Fruit fly (Drosophila melanogaster) whole organism, embryonic: ENCODE results near the gene Idh3b.

ENCODE experiments used
- CG31388 ChIP-seq: fragments of 200-800 bp; sonication (Bioruptor generic); optimal IDR thresholded peaks from 2 replicates; lab custom pipeline; 2016; ENCODE audit warnings: missing biosample characterization, missing genetic modification characterization
- HLH54F ChIP-seq: fragments of 200-800 bp; sonication (Bioruptor generic); optimal IDR thresholded peaks from 3 replicates; lab custom pipeline; 2016; ENCODE audit warnings: missing biosample characterization, missing genetic modification characterization
- Hsf ChIP-seq: fragments of 200-800 bp; sonication (Bioruptor generic); optimal IDR thresholded peaks from 3 replicates; lab custom pipeline; 2016; ENCODE audit warnings: missing biosample characterization, missing genetic modification characterization
- slp2 ChIP-seq: fragments of 200-800 bp; sonication (Bioruptor generic); optimal IDR thresholded peaks from 2 replicates; lab custom pipeline; 2016; ENCODE audit warnings: missing biosample characterization, missing genetic modification characterization
- vnd ChIP-seq: fragments of 200-800 bp; sonication (Bioruptor generic); IDR thresholded peaks from 3 replicates; pipeline ENCODE4 v1.3.6; 2022; ENCODE audit warnings: missing biosample characterization, missing genetic modification characterization; ENCODE audit not compliant: partially characterized antibody

- no peak for TF ChIP-seq HLH54F (GFP tag; lab: Kevin White, UChicago)
- TF ChIP-seq CG31388 (GFP tag; lab: Kevin White, UChicago), result no peak
- TF ChIP-seq Hsf (GFP tag; lab: Kevin White, UChicago), result no peak
- no peak for TF ChIP-seq vnd (GFP tag; lab: Robert Waterston, UW)
- TF ChIP-seq slp2, result no peak
Measured at dm6 chr3R:22003508-22003907, 15.7 kb downstream of the Idh3b start.
